Worm (Caenorhabditis elegans): ENCODE results near the gene top-3.

Gene top-3

ce11 chrIII:11946062-11946749, 13.8 kb downstream of the top-3 start (continued):
- TF ChIP-seq gmeb-2 (tag; optimal IDR thresholded peaks at IDR 0.05) = no peak

ce11 chrIII:11942664-11943063, 17.3 kb downstream of the top-3 start:
- no peak for TF ChIP-seq ttx-3 (tag; optimal IDR thresholded peaks at IDR 0.05)
- no peak for TF ChIP-seq gmeb-2 (tag; optimal IDR thresholded peaks at IDR 0.05)
- TF ChIP-seq ceh-22 (tag; optimal IDR thresholded peaks at IDR 0.05) = no peak
- TF ChIP-seq npax-4 (tag; optimal IDR thresholded peaks at IDR 0.05) = no peak
- no peak for TF ChIP-seq ceh-2 (tag; optimal IDR thresholded peaks at IDR 0.05)
- TF ChIP-seq ahr-1 (tag; optimal IDR thresholded peaks at IDR 0.05) = no peak
- no peak for TF ChIP-seq fkh-10 (GFP tag; optimal IDR thresholded peaks at IDR 0.05)
- TF ChIP-seq pax-1 (tag; optimal IDR thresholded peaks at IDR 0.05) = no peak
- no peak for TF ChIP-seq ets-4 (tag; optimal IDR thresholded peaks at IDR 0.05)
- TF ChIP-seq pros-1 (tag; optimal IDR thresholded peaks at IDR 0.05) = no peak
- peak; percentile 60 for TF ChIP-seq rnt-1 (tag; optimal IDR thresholded peaks at IDR 0.05)
- no peak for TF ChIP-seq pag-3 (tag; optimal IDR thresholded peaks at IDR 0.05; ENCODE audit: borderline replicate concordance)
- TF ChIP-seq K09A11.1 (tag; optimal IDR thresholded peaks at IDR 0.05; ENCODE audit: insufficient read depth) = no peak
- no peak for TF ChIP-seq dve-1 (tag; optimal IDR thresholded peaks at IDR 0.05)
- no peak for TF ChIP-seq Y22D7AL.16 (tag; optimal IDR thresholded peaks at IDR 0.05)
- no peak for TF ChIP-seq dmd-4 (tag; optimal IDR thresholded peaks at IDR 0.05; ENCODE audit: borderline replicate concordance)
- no peak for TF ChIP-seq elt-4 (tag; optimal IDR thresholded peaks at IDR 0.05)
- no peak for TF ChIP-seq unc-86 (tag; optimal IDR thresholded peaks at IDR 0.05)
- TF ChIP-seq sox-2 (GFP tag; IDR thresholded peaks at IDR 0.05) = no peak
- no peak for TF ChIP-seq pqm-1 (tag; optimal IDR thresholded peaks at IDR 0.05)
- no peak for TF ChIP-seq mec-3 (tag; optimal IDR thresholded peaks at IDR 0.05; ENCODE audit: borderline replicate concordance)
- peak; percentile 34 for TF ChIP-seq tbx-2 (tag; optimal IDR thresholded peaks at IDR 0.05)
- TF ChIP-seq unc-55 (GFP tag; optimal IDR thresholded peaks at IDR 0.05) = peak; percentile 83
- peak; percentile 34 for TF ChIP-seq ceh-31 (tag; optimal IDR thresholded peaks at IDR 0.05)
- TF ChIP-seq pat-9 (tag; optimal IDR thresholded peaks at IDR 0.05) = peak; percentile 53
- no peak for TF ChIP-seq hlh-15 (tag; optimal IDR thresholded peaks at IDR 0.05)
- TF ChIP-seq syd-9 (tag; optimal IDR thresholded peaks at IDR 0.05) = no peak
- TF ChIP-seq ceh-18 (tag; optimal IDR thresholded peaks at IDR 0.05) = peak; percentile 79
- TF ChIP-seq nhr-232 (tag; optimal IDR thresholded peaks at IDR 0.05) = no peak
- TF ChIP-seq hlh-13 (GFP tag; optimal IDR thresholded peaks at IDR 0.05) = no peak
- TF ChIP-seq K02D7.2 (tag; optimal IDR thresholded peaks at IDR 0.05) = no peak
- TF ChIP-seq unc-3 (GFP tag; conservative IDR thresholded peaks at IDR 0.05) = no peak
- no peak for TF ChIP-seq unc-3 (tag; optimal IDR thresholded peaks at IDR 0.05)
- TF ChIP-seq T23F11.4 (GFP tag; optimal IDR thresholded peaks at IDR 0.05) = no peak
- no peak for TF ChIP-seq ceh-9 (tag; optimal IDR thresholded peaks at IDR 0.05)
- no peak for TF ChIP-seq ceh-48 (tag; optimal IDR thresholded peaks at IDR 0.05)
- no peak for TF ChIP-seq unc-42 (tag; optimal IDR thresholded peaks at IDR 0.05)
- TF ChIP-seq ama-1 (optimal IDR thresholded peaks at IDR 0.05) = no peak
- peak; percentile 58 for TF ChIP-seq ceh-34 (tag; optimal IDR thresholded peaks at IDR 0.05)
- TF ChIP-seq nhr-11 (tag; optimal IDR thresholded peaks at IDR 0.05) = no peak
- TF ChIP-seq C38D4.7 (GFP tag; optimal IDR thresholded peaks at IDR 0.05) = no peak
- no peak for TF ChIP-seq fkh-6 (tag; optimal IDR thresholded peaks at IDR 0.05)
- TF ChIP-seq tbx-7 (tag; optimal IDR thresholded peaks at IDR 0.05) = no peak
- TF ChIP-seq F13H6.1 (tag; optimal IDR thresholded peaks at IDR 0.05) = no peak
- no peak for TF ChIP-seq hlh-30 (tag; optimal IDR thresholded peaks at IDR 0.05; ENCODE audit: insufficient read depth)
- TF ChIP-seq nfya-1 (tag; optimal IDR thresholded peaks at IDR 0.05) = peak; percentile 64
- no peak for TF ChIP-seq sox-4 (tag; optimal IDR thresholded peaks at IDR 0.05)
- no peak for TF ChIP-seq ztf-16 (tag; optimal IDR thresholded peaks at IDR 0.05)
- no peak for TF ChIP-seq ref-2 (tag; optimal IDR thresholded peaks at IDR 0.05)
- peak; percentile 5 for TF ChIP-seq C08G9.2 (tag; optimal IDR thresholded peaks at IDR 0.05)
